Fruit fly (Drosophila melanogaster): Measurements from ENCODE around the gene spen.

Gene spen

DNA sequence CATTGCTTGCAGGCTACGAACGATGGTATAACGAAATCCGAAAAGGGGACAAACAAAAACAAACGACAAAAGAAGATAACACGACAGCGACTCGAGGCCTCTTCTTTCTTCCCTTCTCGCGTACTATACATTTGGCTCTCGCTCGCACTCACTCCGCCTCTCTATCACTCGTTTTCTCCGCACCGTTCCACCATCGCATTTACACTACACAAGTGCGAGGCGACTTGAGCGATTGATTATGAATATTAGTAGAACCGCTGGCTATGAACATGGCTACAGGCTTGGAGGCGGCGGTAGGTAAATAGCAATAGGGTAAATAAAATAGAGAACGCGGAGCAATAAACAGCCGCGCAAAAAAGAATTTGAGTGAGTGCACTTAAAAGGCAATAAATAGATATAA lies 61.7 kb downstream of the spen start:
- TF ChIP-seq CG10348 (GFP tag; IDR thresholded peaks at IDR 0.05): 0 out of 2 replicates have a peak, but pooled peaks have one; percentile 16
- peak; percentile 37; the same call in 1 of the 2 replicates for TF ChIP-seq CG12605 (GFP tag; IDR thresholded peaks at IDR 0.05)
- TF ChIP-seq CG32121 (GFP tag; IDR thresholded peaks at IDR 0.05): no peak
- TF ChIP-seq CG17806 (tag; optimal IDR thresholded peaks at IDR 0.05): no peak
- TF ChIP-seq gl (tag; optimal IDR thresholded peaks at IDR 0.05): no peak
- TF ChIP-seq CG8159 (tag; optimal IDR thresholded peaks at IDR 0.05): no peak
- TF ChIP-seq Pif1B (GFP tag; optimal IDR thresholded peaks at IDR 0.05): no peak
- no peak for TF ChIP-seq D1 (tag; optimal IDR thresholded peaks at IDR 0.05)
- TF ChIP-seq CG4496 (GFP tag; IDR thresholded peaks at IDR 0.05): peak; percentile 28; the same call in 1 of the 3 replicates

DNA sequence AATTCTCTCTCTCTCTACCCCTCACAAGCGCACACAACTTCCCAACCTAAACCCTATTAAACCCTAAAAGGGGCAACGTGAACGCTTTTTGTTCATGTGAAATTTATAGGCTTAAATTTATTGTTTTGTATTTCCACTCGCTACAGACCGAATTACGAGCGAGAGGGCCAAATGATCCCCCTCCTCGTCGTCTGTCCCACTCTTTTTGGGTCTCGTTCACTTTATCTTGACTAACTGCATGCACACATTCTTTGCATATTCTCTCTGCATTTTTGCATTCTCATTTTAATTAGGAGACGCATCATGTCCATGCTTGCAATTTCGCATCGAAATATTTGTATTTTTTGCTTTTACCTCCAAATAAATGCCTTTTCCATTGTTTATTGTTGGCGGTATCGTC lies 62.3 kb downstream of the spen start:
- TF ChIP-seq CG12605 (GFP tag; IDR thresholded peaks at IDR 0.05) (no peak), D1 (tag; optimal IDR thresholded peaks at IDR 0.05) (no peak), CG14655 (GFP tag; optimal IDR thresholded peaks at IDR 0.05) (no peak), CG8301 (tag; optimal IDR thresholded peaks at IDR 0.05) (no peak), CG10348 (GFP tag; IDR thresholded peaks at IDR 0.05) (no peak), EcR (GFP tag; optimal IDR thresholded peaks at IDR 0.05) (no peak), rn (GFP tag; IDR thresholded peaks at IDR 0.05) (no peak), CG13204 (GFP tag; optimal IDR thresholded peaks at IDR 0.05) (no peak), CG17806 (tag; optimal IDR thresholded peaks at IDR 0.05) (no peak), CG34367 (tag; optimal IDR thresholded peaks at IDR 0.05) (no peak), Pif1A (GFP tag; optimal IDR thresholded peaks at IDR 0.05) (no peak), gl (tag; optimal IDR thresholded peaks at IDR 0.05) (no peak), CG9948 (tag; optimal IDR thresholded peaks at IDR 0.05) (no peak), CG15710 (tag; optimal IDR thresholded peaks at IDR 0.05) (no peak), fd96Ca (GFP tag; IDR thresholded peaks at IDR 0.05) (no peak), CG8159 (tag; optimal IDR thresholded peaks at IDR 0.05) (no peak), Snoo (tag; optimal IDR thresholded peaks at IDR 0.05) (no peak)

DNA sequence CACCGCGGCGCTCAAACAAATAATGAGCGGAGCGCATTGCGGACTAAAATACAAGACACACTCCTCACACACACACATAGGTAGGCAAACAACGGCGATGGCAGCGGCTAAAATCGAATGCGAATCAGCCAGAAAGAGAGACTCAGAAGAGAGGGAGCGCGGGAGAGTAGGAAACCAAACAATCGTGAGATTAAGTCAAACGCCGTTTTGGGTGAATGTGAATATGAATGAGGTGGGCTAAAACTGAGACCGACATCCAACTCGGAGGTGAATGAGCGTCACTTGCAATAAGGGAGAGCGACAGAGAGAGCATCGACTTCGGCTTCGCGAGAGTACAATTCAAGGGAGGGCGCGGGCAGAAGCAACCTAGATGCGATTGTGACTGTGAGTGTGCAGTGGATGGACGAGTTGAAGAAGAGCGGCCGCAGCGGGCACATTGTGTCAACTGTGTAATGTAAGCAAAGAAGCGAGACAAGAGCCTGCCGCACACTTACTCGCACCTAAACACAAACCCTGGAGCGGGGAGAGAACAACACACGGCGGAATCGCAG lies 63.2 kb downstream of the spen start:
- peak; percentile 66 for TF ChIP-seq CG4496 (GFP tag; IDR thresholded peaks at IDR 0.05)
- no peak for TF ChIP-seq gl (tag; optimal IDR thresholded peaks at IDR 0.05)
- peak; percentile 75 for TF ChIP-seq CG13204 (GFP tag; optimal IDR thresholded peaks at IDR 0.05)
- TF ChIP-seq CG8301 (tag; optimal IDR thresholded peaks at IDR 0.05): no peak
- peak; percentile 14; the same call in 1 of the 2 replicates for TF ChIP-seq CG12605 (GFP tag; IDR thresholded peaks at IDR 0.05)
- peak; percentile 34; the same call in 1 of the 2 replicates for TF ChIP-seq Ets98B (GFP tag; IDR thresholded peaks at IDR 0.05)
- TF ChIP-seq Pif1A (GFP tag; optimal IDR thresholded peaks at IDR 0.05): peak; percentile 34
- TF ChIP-seq Pif1B (GFP tag; optimal IDR thresholded peaks at IDR 0.05): peak; percentile 21
- peak; percentile 95 for TF ChIP-seq EcR (GFP tag; optimal IDR thresholded peaks at IDR 0.05)
- no peak for TF ChIP-seq CG15710 (tag; optimal IDR thresholded peaks at IDR 0.05)
- TF ChIP-seq CG14655 (GFP tag; optimal IDR thresholded peaks at IDR 0.05): no peak

DNA sequence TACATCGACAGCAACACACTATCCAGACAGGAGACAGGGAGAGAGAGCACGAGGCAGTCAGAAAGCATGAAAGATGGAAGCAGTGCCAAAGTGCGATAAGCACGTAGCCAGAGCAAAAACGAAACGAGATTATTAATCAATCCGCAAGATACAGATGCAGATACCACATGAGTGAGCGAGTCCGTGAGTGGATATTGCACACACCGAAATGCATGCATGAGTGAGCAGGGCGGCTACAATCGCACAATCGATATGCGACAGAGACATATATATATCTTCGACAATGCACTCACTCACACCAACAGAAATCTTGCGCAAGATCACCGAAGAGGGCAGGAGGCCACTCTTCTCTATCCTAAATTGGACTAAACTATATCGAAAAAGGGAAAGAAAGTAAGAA lies 64.0 kb downstream of the spen start:
- no peak for TF ChIP-seq Pif1A (GFP tag; optimal IDR thresholded peaks at IDR 0.05)
- TF ChIP-seq Pif1B (GFP tag; optimal IDR thresholded peaks at IDR 0.05): no peak
- no peak for TF ChIP-seq CG14655 (GFP tag; optimal IDR thresholded peaks at IDR 0.05)
- TF ChIP-seq fd96Ca (GFP tag; IDR thresholded peaks at IDR 0.05): no peak
- no peak for TF ChIP-seq D1 (tag; optimal IDR thresholded peaks at IDR 0.05)
- no peak for TF ChIP-seq CG12605 (GFP tag; IDR thresholded peaks at IDR 0.05)
- TF ChIP-seq gl (tag; optimal IDR thresholded peaks at IDR 0.05): no peak
- TF ChIP-seq CG4496 (GFP tag; IDR thresholded peaks at IDR 0.05): no peak
- TF ChIP-seq CG17806 (tag; optimal IDR thresholded peaks at IDR 0.05): no peak
- TF ChIP-seq rn (GFP tag; IDR thresholded peaks at IDR 0.05): no peak
- TF ChIP-seq CG13204 (GFP tag; optimal IDR thresholded peaks at IDR 0.05): no peak
- TF ChIP-seq Snoo (tag; optimal IDR thresholded peaks at IDR 0.05): no peak
- no peak for TF ChIP-seq CG8159 (tag; optimal IDR thresholded peaks at IDR 0.05)
- no peak for TF ChIP-seq CG34367 (tag; optimal IDR thresholded peaks at IDR 0.05)
- TF ChIP-seq CG15710 (tag; optimal IDR thresholded peaks at IDR 0.05): no peak
- no peak for TF ChIP-seq EcR (GFP tag; optimal IDR thresholded peaks at IDR 0.05)
- no peak for TF ChIP-seq CG32121 (GFP tag; IDR thresholded peaks at IDR 0.05)
- no peak for TF ChIP-seq CG8301 (tag; optimal IDR thresholded peaks at IDR 0.05)
- no peak for TF ChIP-seq CG10348 (GFP tag; IDR thresholded peaks at IDR 0.05)
- TF ChIP-seq CG9948 (tag; optimal IDR thresholded peaks at IDR 0.05): no peak

DNA sequence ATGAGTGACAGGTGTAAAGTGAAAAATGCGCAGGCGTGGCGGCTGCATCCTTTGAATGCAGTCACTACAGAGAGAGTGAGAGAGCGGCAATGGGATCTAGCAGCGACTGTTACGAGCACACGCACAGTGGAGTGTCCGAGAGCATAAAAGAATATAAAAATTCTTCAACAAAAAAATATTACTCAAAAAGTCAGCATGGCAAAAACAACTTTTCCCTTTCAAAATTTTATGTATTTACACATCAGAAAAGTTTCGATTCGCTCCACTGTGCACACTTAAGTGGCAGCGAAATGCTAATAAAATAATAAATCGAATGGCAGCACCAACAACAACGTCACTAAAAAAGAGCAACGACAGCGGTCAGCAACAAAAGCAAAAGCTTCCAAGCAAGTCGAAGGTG lies 64.5 kb downstream of the spen start:
- peak; percentile 83 for TF ChIP-seq Snoo (tag; optimal IDR thresholded peaks at IDR 0.05)
- TF ChIP-seq CG14655 (GFP tag; optimal IDR thresholded peaks at IDR 0.05): peak; percentile 96
- TF ChIP-seq CG10348 (GFP tag; IDR thresholded peaks at IDR 0.05): peak; percentile 39; the same call in 1 of the 2 replicates
- no peak for TF ChIP-seq EcR (GFP tag; optimal IDR thresholded peaks at IDR 0.05)
- TF ChIP-seq CG8159 (tag; optimal IDR thresholded peaks at IDR 0.05): peak; percentile 93
- peak; percentile 94 for TF ChIP-seq CG17806 (tag; optimal IDR thresholded peaks at IDR 0.05)
- TF ChIP-seq CG13204 (GFP tag; optimal IDR thresholded peaks at IDR 0.05): peak; percentile 54
- peak; percentile 93 for TF ChIP-seq CG34367 (tag; optimal IDR thresholded peaks at IDR 0.05)
- TF ChIP-seq D1 (tag; optimal IDR thresholded peaks at IDR 0.05): peak; percentile 87
- TF ChIP-seq CG4496 (GFP tag; IDR thresholded peaks at IDR 0.05): peak; percentile 98
- peak; percentile 96 for TF ChIP-seq Ets98B (GFP tag; IDR thresholded peaks at IDR 0.05)
- TF ChIP-seq gl (tag; optimal IDR thresholded peaks at IDR 0.05): peak; percentile 87
- peak; percentile 97 for TF ChIP-seq fd96Ca (GFP tag; IDR thresholded peaks at IDR 0.05)
- peak; percentile 96 for TF ChIP-seq Pif1B (GFP tag; optimal IDR thresholded peaks at IDR 0.05)
- peak; percentile 93 for TF ChIP-seq CG9948 (tag; optimal IDR thresholded peaks at IDR 0.05)
- TF ChIP-seq rn (GFP tag; IDR thresholded peaks at IDR 0.05): peak; percentile 92
- TF ChIP-seq CG12605 (GFP tag; IDR thresholded peaks at IDR 0.05): peak; percentile 93
- TF ChIP-seq CG32121 (GFP tag; IDR thresholded peaks at IDR 0.05): peak; percentile 92
- TF ChIP-seq CG8301 (tag; optimal IDR thresholded peaks at IDR 0.05): peak; percentile 95
- TF ChIP-seq CG15710 (tag; optimal IDR thresholded peaks at IDR 0.05): peak; percentile 90
- TF ChIP-seq Pif1A (GFP tag; optimal IDR thresholded peaks at IDR 0.05): peak; percentile 96
